Fruit fly (Drosophila melanogaster) whole organism, embryonic: Measurements from ENCODE around the gene Atg8b.

Experiments used
- Awh ChIP-seq: fragments of 200-800 bp; sonication (Bioruptor generic); IDR thresholded peaks from 2 replicates; pipeline ENCODE4, ENCODE4 v1.3.6; 2022; ENCODE audit warnings: missing biosample characterization, missing genetic modification characterization
- CG13424 ChIP-seq: fragments of 200-800 bp; sonication (Bioruptor generic); optimal IDR thresholded peaks from 2 replicates; lab custom pipeline; 2019; ENCODE audit warnings: missing biosample characterization, mild to moderate bottlenecking, missing genetic modification characterization, moderate library complexity
- CG14667 ChIP-seq: fragments of 200-800 bp; sonication (Bioruptor generic); IDR thresholded peaks from 2 replicates; pipeline ENCODE4 v1.3.6; 2022; ENCODE audit warnings: missing biosample characterization, missing genetic modification characterization
- CG14860 ChIP-seq: fragments of 200-800 bp; sonication (Bioruptor generic); IDR thresholded peaks from 3 replicates; pipeline ENCODE4 v1.3.6; 2022; ENCODE audit warnings: missing biosample characterization, missing genetic modification characterization; ENCODE audit not compliant: partially characterized antibody
- CG15011 ChIP-seq: fragments of 200-800 bp; sonication (Bioruptor generic); optimal IDR thresholded peaks from 3 replicates; lab custom pipeline; 2018; ENCODE audit warnings: missing biosample characterization, mild to moderate bottlenecking, missing genetic modification characterization
- CG15073 ChIP-seq: fragments of 200-800 bp; sonication (Bioruptor generic); optimal IDR thresholded peaks from 2 replicates; lab custom pipeline; 2016; ENCODE audit warnings: missing biosample characterization, missing genetic modification characterization
- CG15514 ChIP-seq: fragments of 200-800 bp; sonication (Bioruptor generic); optimal IDR thresholded peaks from 3 replicates; lab custom pipeline; 2017; ENCODE audit warnings: missing biosample characterization, missing genetic modification characterization, mild to moderate bottlenecking, moderate library complexity, missing genetic modification reagents
- CG15696 ChIP-seq: fragments of 200-800 bp; sonication (Bioruptor generic); optimal IDR thresholded peaks from 2 replicates; lab custom pipeline; 2019; ENCODE audit warnings: missing biosample characterization, mild to moderate bottlenecking, missing genetic modification characterization, moderate library complexity
- CG17186 ChIP-seq: fragments of 200-800 bp; sonication (Bioruptor generic); optimal IDR thresholded peaks from 3 replicates; lab custom pipeline; 2017; ENCODE audit warnings: missing biosample characterization, missing genetic modification reagents, missing genetic modification characterization
- CG17612 ChIP-seq: fragments of 200-800 bp; sonication (Bioruptor generic); IDR thresholded peaks from 2 replicates; pipeline ENCODE4 v1.3.6; 2022; ENCODE audit warnings: missing biosample characterization, missing genetic modification characterization
- CG17912 ChIP-seq: fragments of 200-800 bp; sonication (Bioruptor generic); optimal IDR thresholded peaks from 2 replicates; lab custom pipeline; 2018; ENCODE audit warnings: missing biosample characterization, mild to moderate bottlenecking, missing genetic modification characterization
- CG2889 ChIP-seq: fragments of 200-800 bp; sonication (Bioruptor generic); IDR thresholded peaks from 3 replicates; pipeline ENCODE4 v1.3.6; 2022; ENCODE audit warnings: missing biosample characterization, missing genetic modification characterization
- CG31388 ChIP-seq: fragments of 200-800 bp; sonication (Bioruptor generic); optimal IDR thresholded peaks from 2 replicates; lab custom pipeline; 2016; ENCODE audit warnings: missing biosample characterization, missing genetic modification characterization
- CG3838 ChIP-seq: fragments of 200-800 bp; sonication (Bioruptor generic); optimal IDR thresholded peaks from 3 replicates; lab custom pipeline; 2016; ENCODE audit warnings: missing biosample characterization, missing genetic modification characterization
- CG6765 ChIP-seq: fragments of 200-800 bp; sonication (Bioruptor generic); optimal IDR thresholded peaks from 3 replicates; lab custom pipeline; 2017; ENCODE audit warnings: missing biosample characterization, mild to moderate bottlenecking, missing genetic modification characterization
- CG6854 ChIP-seq: fragments of 200-800 bp; sonication (Bioruptor generic); optimal IDR thresholded peaks from 3 replicates; lab custom pipeline; 2017; ENCODE audit warnings: missing biosample characterization, mild to moderate bottlenecking, missing genetic modification characterization
- CG7556 ChIP-seq: fragments of 200-800 bp; sonication (Bioruptor generic); optimal IDR thresholded peaks from 2 replicates; lab custom pipeline; 2017; ENCODE audit warnings: missing biosample characterization, mild to moderate bottlenecking, missing genetic modification characterization
- CG8478 ChIP-seq: fragments of >200 bp; optimal IDR thresholded peaks from 2 replicates; lab custom pipeline; 2018
- D19A ChIP-seq: fragments of 200-800 bp; optimal IDR thresholded peaks from 3 replicates; lab custom pipeline; 2019; ENCODE audit warnings: missing biosample characterization, mild to moderate bottlenecking, missing genetic modification characterization, moderate library complexity
- Dek ChIP-seq: fragments of 200-800 bp; sonication (Bioruptor generic); optimal IDR thresholded peaks from 3 replicates; lab custom pipeline; 2019; ENCODE audit warnings: missing biosample characterization, mild to moderate bottlenecking, missing genetic modification characterization, moderate library complexity
- Doc3 ChIP-seq: fragments of 200-800 bp; sonication (Bioruptor generic); IDR thresholded peaks from 3 replicates; pipeline ENCODE4 v1.3.6; 2022; ENCODE audit warnings: missing biosample characterization, missing genetic modification characterization; ENCODE audit not compliant: partially characterized antibody
- Gsc ChIP-seq: fragments of 200-800 bp; sonication (Bioruptor generic); IDR thresholded peaks from 2 replicates; pipeline ENCODE4 v1.3.6; 2022; ENCODE audit warnings: missing biosample characterization, missing genetic modification characterization
- HHEX ChIP-seq: fragments of 200-800 bp; sonication (Bioruptor generic); optimal IDR thresholded peaks from 3 replicates; lab custom pipeline; 2017; ENCODE audit warnings: missing biosample characterization, mild to moderate bottlenecking, missing genetic modification characterization, missing genetic modification reagents
- HLH54F ChIP-seq: fragments of 200-800 bp; sonication (Bioruptor generic); optimal IDR thresholded peaks from 3 replicates; lab custom pipeline; 2016; ENCODE audit warnings: missing biosample characterization, missing genetic modification characterization
- Mad ChIP-seq: fragments of 200-800 bp; sonication (Bioruptor generic); optimal IDR thresholded peaks from 2 replicates; lab custom pipeline; 2016; ENCODE audit warnings: missing biosample characterization, missing genetic modification characterization
- NK7.1 ChIP-seq: fragments of 200-800 bp; sonication (Bioruptor generic); optimal IDR thresholded peaks from 3 replicates; lab custom pipeline; 2016; ENCODE audit warnings: missing biosample characterization, missing genetic modification characterization
- Side ChIP-seq: fragments of 200-800 bp; sonication (Bioruptor generic); optimal IDR thresholded peaks from 2 replicates; lab custom pipeline; 2016; ENCODE audit warnings: missing biosample characterization, missing genetic modification characterization
- Stat92E ChIP-seq, 3 experiments: fragments of >200 bp in 2 of 3; fragments of 200-800 bp in 1 of 3; sonication (Bioruptor generic) in 1 of 3; optimal IDR thresholded peaks; 2 replicates each; lab custom pipeline; 2017 to 2019; ENCODE audit warnings: missing biosample characterization in 3 of 3, missing genetic modification characterization in 3 of 3, mild to moderate bottlenecking in 1 of 3, moderate library complexity in 1 of 3
- TFAM ChIP-seq: fragments of 200-800 bp; sonication (Bioruptor generic); optimal IDR thresholded peaks from 2 replicates; lab custom pipeline; 2017; ENCODE audit warnings: missing biosample characterization, missing genetic modification characterization, inconsistent platforms
- Taf1 ChIP-seq: fragments of 200-800 bp; sonication (Bioruptor generic); IDR thresholded peaks from 2 replicates; pipeline ENCODE4 v1.3.6; 2022; ENCODE audit warnings: missing biosample characterization, missing genetic modification characterization
- Tbp ChIP-seq: fragments of >200 bp; optimal IDR thresholded peaks from 2 replicates; lab custom pipeline; 2018; ENCODE audit warnings: missing biosample characterization, missing genetic modification characterization
- btn ChIP-seq: fragments of 200-800 bp; sonication (Bioruptor generic); optimal IDR thresholded peaks from 2 replicates; lab custom pipeline; 2016; ENCODE audit warnings: missing biosample characterization, missing genetic modification characterization
- chif ChIP-seq, 2 experiments: fragments of 200-800 bp; sonication (Bioruptor generic); optimal IDR thresholded peaks; 3 replicates each; lab custom pipeline; 2016; ENCODE audit warnings: missing biosample characterization in 2 of 2, missing genetic modification characterization in 2 of 2
- chn ChIP-seq: fragments of 200-800 bp; sonication (Bioruptor generic); optimal IDR thresholded peaks from 2 replicates; lab custom pipeline; 2016; ENCODE audit warnings: missing biosample characterization, missing genetic modification characterization
- dati ChIP-seq: fragments of 200-800 bp; sonication (Bioruptor generic); IDR thresholded peaks from 2 replicates; pipeline ENCODE4 v1.3.6; 2022; ENCODE audit warnings: missing biosample characterization, missing genetic modification characterization
- dmrt99B ChIP-seq: fragments of 200-800 bp; sonication (Bioruptor generic); optimal IDR thresholded peaks from 2 replicates; lab custom pipeline; 2018; ENCODE audit warnings: missing biosample characterization, mild to moderate bottlenecking, missing genetic modification characterization, moderate library complexity
- gce ChIP-seq: fragments of 200-800 bp; sonication (Bioruptor generic); IDR thresholded peaks from 3 replicates; pipeline ENCODE4 v1.3.6; 2022; ENCODE audit warnings: missing biosample characterization, missing genetic modification characterization
- gem ChIP-seq: fragments of 200-800 bp; sonication (Bioruptor generic); optimal IDR thresholded peaks from 2 replicates; lab custom pipeline; 2019; ENCODE audit warnings: missing biosample characterization, mild to moderate bottlenecking, missing genetic modification characterization, moderate library complexity
- gfzf ChIP-seq: fragments of 200-800 bp; sonication (Bioruptor generic); optimal IDR thresholded peaks from 2 replicates; lab custom pipeline; 2016; ENCODE audit warnings: missing biosample characterization, mild to moderate bottlenecking, missing genetic modification characterization, moderate library complexity
- hbn ChIP-seq: fragments of 200-800 bp; sonication (Bioruptor generic); IDR thresholded peaks from 2 replicates; pipeline ENCODE4 v1.3.6; 2022; ENCODE audit warnings: missing biosample characterization, missing genetic modification characterization; ENCODE audit not compliant: partially characterized antibody
- her ChIP-seq: fragments of 200-800 bp; sonication (Bioruptor generic); optimal IDR thresholded peaks from 2 replicates; lab custom pipeline; 2016; ENCODE audit warnings: missing biosample characterization, missing genetic modification characterization
- ind ChIP-seq: fragments of 200-800 bp; sonication (Bioruptor generic); optimal IDR thresholded peaks from 3 replicates; lab custom pipeline; 2016; ENCODE audit warnings: missing biosample characterization, missing genetic modification characterization
- mirr ChIP-seq: fragments of 200-800 bp; sonication (Bioruptor generic); optimal IDR thresholded peaks from 3 replicates; lab custom pipeline; 2018; ENCODE audit warnings: missing biosample characterization, mild to moderate bottlenecking, missing genetic modification characterization
- nom ChIP-seq: fragments of 200-800 bp; sonication (Bioruptor generic); optimal IDR thresholded peaks from 2 replicates; lab custom pipeline; 2017; ENCODE audit warnings: missing biosample characterization, missing genetic modification characterization, mild to moderate bottlenecking, moderate library complexity, missing genetic modification reagents
- oc ChIP-seq: fragments of 200-800 bp; sonication (Bioruptor generic); optimal IDR thresholded peaks from 2 replicates; lab custom pipeline; 2018; ENCODE audit warnings: missing biosample characterization, mild to moderate bottlenecking, missing genetic modification characterization, moderate library complexity
- pfk ChIP-seq: fragments of 200-800 bp; sonication (Bioruptor generic); optimal IDR thresholded peaks from 2 replicates; lab custom pipeline; 2018; ENCODE audit warnings: missing biosample characterization, mild to moderate bottlenecking, missing genetic modification characterization, moderate library complexity
- repo ChIP-seq: fragments of 200-800 bp; sonication (Bioruptor generic); optimal IDR thresholded peaks from 2 replicates; lab custom pipeline; 2016; ENCODE audit warnings: missing biosample characterization, missing genetic modification characterization
- sim ChIP-seq: fragments of 200-800 bp; sonication (Bioruptor generic); IDR thresholded peaks from 2 replicates; pipeline ENCODE4 v1.3.6; 2022; ENCODE audit warnings: missing biosample characterization, missing genetic modification characterization
- trem ChIP-seq: fragments of 200-800 bp; optimal IDR thresholded peaks from 3 replicates; lab custom pipeline; 2019; ENCODE audit warnings: missing biosample characterization, mild to moderate bottlenecking, missing genetic modification characterization, moderate library complexity
- wor ChIP-seq: fragments of 200-800 bp; sonication (Bioruptor generic); IDR thresholded peaks from 2 replicates; pipeline ENCODE4 v1.3.6; 2022; ENCODE audit warnings: missing biosample characterization, missing genetic modification characterization
- z ChIP-seq: fragments of 200-800 bp; sonication (Bioruptor generic); IDR thresholded peaks from 3 replicates; pipeline ENCODE4 v1.3.6; 2022; ENCODE audit warnings: missing biosample characterization, missing genetic modification characterization

Atg8b gene

dm6 chr3R:17680639-17681302 lies 44.1 kb downstream of the Atg8b start (continued):
- TF ChIP-seq dati (no peak), CG31388 (no peak), Gsc (GFP tag; lab: Robert Waterston, UW) (no peak), CG8478 (no peak), z (GFP tag; lab: Robert Waterston, UW) (no peak), her (GFP tag; lab: Kevin White, UChicago) (no peak), CG15696 (tag; lab: Kevin White, UChicago) (peak; percentile 17), CG6854 (GFP tag; lab: Kevin White, UChicago) (no peak), chn (GFP tag; lab: Kevin White, UChicago) (no peak), CG15514 (GFP tag; lab: Kevin White, UChicago) (no peak), Mad (no peak), CG6765 (GFP tag; lab: Kevin White, UChicago) (no peak), CG15011 (GFP tag; lab: Kevin White, UChicago) (no peak), wor (no peak), nom (GFP tag; lab: Kevin White, UChicago) (no peak), trem (peak; percentile 53), HHEX (GFP tag; lab: Kevin White, UChicago) (peak; percentile 55), btn (GFP tag; lab: Kevin White, UChicago) (no peak), CG15073 (GFP tag; lab: Kevin White, UChicago) (no peak), CG14860 (GFP tag; lab: Robert Waterston, UW) (no peak), CG2889 (no peak), CG3838 (no peak), CG17612 (GFP tag; lab: Robert Waterston, UW) (no peak), sim (no peak), CG13424 (tag; lab: Kevin White, UChicago) (peak; percentile 57), repo (GFP tag; lab: Kevin White, UChicago) (no peak), gce (no peak), Taf1 (GFP tag; lab: Robert Waterston, UW) (no peak), dmrt99B (tag; lab: Kevin White, UChicago) (peak; percentile 41), ind (no peak), TFAM (GFP tag; lab: Kevin White, UChicago) (no peak), Tbp (GFP tag; lab: Kevin White, UChicago) (no peak), D19A (tag; lab: Kevin White, UChicago) (peak; percentile 61), CG14667 (no peak), CG7556 (peak; percentile 80), hbn (GFP tag; lab: Robert Waterston, UW) (no peak), mirr (GFP tag; lab: Kevin White, UChicago) (no peak), pfk (GFP tag; lab: Kevin White, UChicago) (no peak), Doc3 (GFP tag; lab: Robert Waterston, UW) (no peak), gfzf (no peak), Stat92E (GFP tag; optimal IDR thresholded peaks at IDR 0.05; lab: Kevin White, UChicago) (no peak), Awh (GFP tag; lab: Robert Waterston, UW) (peak; percentile 23; the same call in 1 of the 2 replicates), Dek (no peak), HLH54F (GFP tag; lab: Kevin White, UChicago) (peak; percentile 5), oc (no peak), NK7.1 (GFP tag; lab: Kevin White, UChicago) (no peak), CG17186 (GFP tag; lab: Kevin White, UChicago) (no peak), gem (peak; percentile 72), CG17912 (GFP tag; lab: Kevin White, UChicago) (no peak), Side (GFP tag; lab: Kevin White, UChicago) (no peak), chif (GFP tag; optimal IDR thresholded peaks at IDR 0.05; lab: Kevin White, UChicago) (peak in 1 of 2 experiments; percentile 10)
